Fruit fly (Drosophila melanogaster) whole organism, pupa: ENCODE measurements around the gene CG10214.

Source experiments
- CG10348 ChIP-seq: fragments of 200-800 bp; sonication (Bioruptor generic); IDR thresholded peaks from 2 replicates; pipeline ENCODE4 v1.3.6; 2022; ENCODE audit warnings: missing biosample characterization, missing genetic modification characterization
- CG13204 ChIP-seq: fragments of 200-800 bp; sonication (Bioruptor generic); optimal IDR thresholded peaks from 2 replicates; lab custom pipeline; 2018; ENCODE audit warnings: missing biosample characterization, mild to moderate bottlenecking, missing genetic modification characterization, moderate library complexity
- CG15710 ChIP-seq: fragments of 200-800 bp; sonication (Bioruptor generic); optimal IDR thresholded peaks from 2 replicates; lab custom pipeline; 2018; ENCODE audit warnings: missing biosample characterization, mild to moderate bottlenecking, missing genetic modification characterization, moderate library complexity
- CG17806 ChIP-seq: fragments of 200-800 bp; sonication (Bioruptor generic); optimal IDR thresholded peaks from 2 replicates; lab custom pipeline; 2018; ENCODE audit warnings: missing biosample characterization, mild to moderate bottlenecking, missing genetic modification characterization, moderate library complexity
- CG8301 ChIP-seq: fragments of 200-800 bp; sonication (Bioruptor generic); optimal IDR thresholded peaks from 2 replicates; lab custom pipeline; 2018; ENCODE audit warnings: missing biosample characterization, mild to moderate bottlenecking, missing genetic modification characterization
- CG9948 ChIP-seq: fragments of 200-800 bp; sonication (Bioruptor generic); optimal IDR thresholded peaks from 2 replicates; lab custom pipeline; 2018; ENCODE audit warnings: missing biosample characterization, mild to moderate bottlenecking, missing genetic modification characterization, moderate library complexity
- D1 ChIP-seq: fragments of 200-800 bp; sonication (Bioruptor generic); optimal IDR thresholded peaks from 2 replicates; lab custom pipeline; 2018; ENCODE audit warnings: missing biosample characterization, mild to moderate bottlenecking, missing genetic modification characterization, moderate library complexity
- EcR ChIP-seq: fragments of 200-800 bp; sonication (Bioruptor generic); optimal IDR thresholded peaks from 3 replicates; lab custom pipeline; 2019; ENCODE audit warnings: missing biosample characterization, missing genetic modification characterization, mild to moderate bottlenecking, moderate library complexity, missing genetic modification reagents
- Ets98B ChIP-seq: fragments of 200-800 bp; sonication (Bioruptor generic); IDR thresholded peaks from 2 replicates; pipeline ENCODE4 v1.3.6; 2022; ENCODE audit warnings: missing biosample characterization, missing genetic modification characterization
- gl ChIP-seq: fragments of 200-800 bp; sonication (Bioruptor generic); optimal IDR thresholded peaks from 2 replicates; lab custom pipeline; 2018; ENCODE audit warnings: missing biosample characterization, mild to moderate bottlenecking, missing genetic modification characterization

- TF ChIP-seq CG13204 (GFP tag; lab: Kevin White, UChicago) (no peak), CG17806 (tag; lab: Kevin White, UChicago) (no peak), CG15710 (no peak), CG10348 (no peak), CG8301 (tag; lab: Kevin White, UChicago) (no peak), EcR (GFP tag; lab: Kevin White, UChicago) (no peak), D1 (no peak), Ets98B (GFP tag; lab: Robert Waterston, UW) (no peak), gl (no peak), CG9948 (tag; lab: Kevin White, UChicago) (no peak)
These were observed 22.3 kb upstream of the CG10214 start for dm6 chr3R:23789584-23789983.
